Worm (Caenorhabditis elegans) whole organism, L4/young adult: ENCODE measurements around the gene Y69A2AR.12.

Experiments used
- W03F9.2 ChIP-seq: fragments of 150-350 bp; optimal IDR thresholded peaks from 2 replicates; lab custom pipeline; 2014; ENCODE audit warnings: missing biosample characterization, missing genetic modification characterization
- dao-5 ChIP-seq: sonication (generic microtip); optimal IDR thresholded peaks from 2 replicates; lab custom pipeline; 2016; ENCODE audit warnings: missing genotype, missing genetic modification characterization, moderate library complexity, missing compliant biosample characterization
- him-1 ChIP-seq: sonication (generic microtip); optimal IDR thresholded peaks from 2 replicates; lab custom pipeline; 2016; ENCODE audit warnings: missing genotype, missing genetic modification reagents, missing genetic modification characterization, missing compliant biosample characterization

DNA sequence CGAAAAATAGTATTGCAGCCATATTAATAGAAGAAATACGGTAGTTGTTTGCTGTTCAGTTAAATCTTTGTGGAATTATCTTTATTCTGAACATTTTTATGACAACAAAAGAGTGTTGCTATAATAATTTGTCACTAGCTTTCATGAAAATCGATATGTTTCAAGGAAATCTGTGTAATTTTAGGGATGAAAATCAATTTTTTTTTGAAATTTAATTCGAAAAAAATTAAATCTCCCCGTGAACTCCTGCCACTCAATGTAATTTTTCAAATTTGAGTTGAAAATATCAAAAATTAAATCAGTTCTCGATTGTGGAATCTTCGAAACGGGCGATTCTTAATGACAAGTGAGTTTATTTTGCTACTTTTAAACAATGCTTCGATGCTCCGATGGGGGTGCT lies 7.1 kb upstream of the Y69A2AR.12 start, which contains the start of gene Y69A2AR.46:
- TF ChIP-seq W03F9.2 = no peak
- no peak for TF ChIP-seq dao-5 (tag; lab: Kevin White, UChicago)
- no peak for TF ChIP-seq him-1 (tag; lab: Kevin White, UChicago)
